Worm (Caenorhabditis elegans): ENCODE measurements around the gene fahd-1.

fahd-1 gene

ce11 chrIII:7897733-7898132 is 5.7 kb downstream of the fahd-1 start (continued):
- TF ChIP-seq egl-43 (GFP tag; IDR thresholded peaks at IDR 0.05) (no peak), daf-16 (GFP tag; optimal IDR thresholded peaks at IDR 0.05) (no peak), daf-16 (tag; optimal IDR thresholded peaks at IDR 0.05) (no peak), nhr-6 (tag; optimal IDR thresholded peaks at IDR 0.05) (no peak), mdt-29 (GFP tag; IDR thresholded peaks at IDR 0.05) (no peak), cey-2 (tag; optimal IDR thresholded peaks at IDR 0.05; ENCODE audit: borderline replicate concordance, insufficient read depth) (peak; percentile 5), nhr-102 (tag; optimal IDR thresholded peaks at IDR 0.05) (no peak), nhr-111 (GFP tag; optimal IDR thresholded peaks at IDR 0.05) (no peak), zip-2 (tag; optimal IDR thresholded peaks at IDR 0.05) (no peak), lin-15B (tag; optimal IDR thresholded peaks at IDR 0.05) (no peak), mes-2 (tag; optimal IDR thresholded peaks at IDR 0.05; ENCODE audit: poor library complexity, severe bottlenecking) (no peak), dpl-1 (GFP tag; optimal IDR thresholded peaks at IDR 0.05) (no peak), lir-3 (tag; optimal IDR thresholded peaks at IDR 0.05) (no peak), zfp-2 (tag; optimal IDR thresholded peaks at IDR 0.05) (no peak), gei-8 (GFP tag; optimal IDR thresholded peaks at IDR 0.05) (no peak), T20F7.1 (GFP tag; optimal IDR thresholded peaks at IDR 0.05) (peak; percentile 34), dmd-6 (GFP tag; IDR thresholded peaks at IDR 0.05) (peak; percentile 37; the same call in 1 of the 2 replicates), saeg-2 (GFP tag; IDR thresholded peaks at IDR 0.05) (no peak), zfp-3 (GFP tag; conservative IDR thresholded peaks at IDR 0.05) (no peak), daf-19 (GFP tag; conservative IDR thresholded peaks at IDR 0.05) (no peak), dmd-8 (GFP tag; IDR thresholded peaks at IDR 0.05) (no peak), ctbp-1 (GFP tag; IDR thresholded peaks at IDR 0.05) (no peak), Y105C5A.15 (GFP tag; IDR thresholded peaks at IDR 0.05) (no peak), F26F4.8 (GFP tag; conservative IDR thresholded peaks at IDR 0.05) (no peak), nhr-11 (tag; optimal IDR thresholded peaks at IDR 0.05) (no peak), zip-11 (GFP tag; IDR thresholded peaks at IDR 0.05) (no peak), sdz-12 (GFP tag; optimal IDR thresholded peaks at IDR 0.05) (no peak), F44E2.7 (GFP tag; IDR thresholded peaks at IDR 0.05) (no peak), hmg-1.1 (GFP tag; IDR thresholded peaks at IDR 0.05) (no peak), spr-1 (tag; optimal IDR thresholded peaks at IDR 0.05) (no peak)

- TF ChIP-seq zfp-3 (GFP tag; conservative IDR thresholded peaks at IDR 0.05), result no peak
- no peak for TF ChIP-seq ceh-28 (tag; optimal IDR thresholded peaks at IDR 0.05)
- no peak for TF ChIP-seq rbr-2 (tag; optimal IDR thresholded peaks at IDR 0.05)
- TF ChIP-seq ceh-20 (GFP tag; IDR thresholded peaks at IDR 0.05), result no peak
Observed at ce11 chrIII:7900733-7901132, 8.7 kb downstream of the fahd-1 start, which contains the start of gene best-24. Gene best-24, plus strand, starts transcription at chrIII:7901033.

- peak in 1 of 2 experiments; percentile 91 for TF ChIP-seq unc-62 (GFP tag; optimal IDR thresholded peaks at IDR 0.05 in 1 of 2)
- TF ChIP-seq unc-62 (tag; optimal IDR thresholded peaks at IDR 0.05), result no peak
- TF ChIP-seq fkh-10 (GFP tag; optimal IDR thresholded peaks at IDR 0.05), result no peak
- TF ChIP-seq hmg-1.1 (GFP tag; IDR thresholded peaks at IDR 0.05), result no peak
- TF ChIP-seq ZK546.5 (tag; optimal IDR thresholded peaks at IDR 0.05), result no peak
- no peak for TF ChIP-seq nhr-11 (tag; optimal IDR thresholded peaks at IDR 0.05)
- no peak for TF ChIP-seq cey-2 (tag; optimal IDR thresholded peaks at IDR 0.05; ENCODE audit: borderline replicate concordance, insufficient read depth)
- TF ChIP-seq aha-1 (tag), result peak; percentile 43
- TF ChIP-seq mep-1 (tag; optimal IDR thresholded peaks at IDR 0.05), result no peak
- no peak for TF ChIP-seq dpl-1 (GFP tag; optimal IDR thresholded peaks at IDR 0.05)
- no peak for TF ChIP-seq madf-9 (GFP tag; conservative IDR thresholded peaks at IDR 0.05)
- TF ChIP-seq lin-13 (GFP tag; optimal IDR thresholded peaks at IDR 0.05), result no peak
- TF ChIP-seq mxl-2 (GFP tag; conservative IDR thresholded peaks at IDR 0.05), result no peak
- TF ChIP-seq mes-2 (tag; optimal IDR thresholded peaks at IDR 0.05; ENCODE audit: poor library complexity, severe bottlenecking), result no peak
- no peak for TF ChIP-seq F37D6.2 (tag; optimal IDR thresholded peaks at IDR 0.05)
Observed at ce11 chrIII:7903427-7903826, 11.4 kb downstream of the fahd-1 start.

All from whole organism, L4 larva.